Worm (Caenorhabditis elegans) whole organism, L4 larva: ENCODE results near the gene K08D8.1.
A peak's percentile ranks its signal among the peaks of the same experiment; 100 is the strongest.

Experiments used
- F26F4.8 ChIP-seq: fragments of 200-800 bp; sonication (Bioruptor generic); conservative IDR thresholded peaks from 2 replicates; pipeline ENCODE4 v1.3.6; 2022; ENCODE audit warnings: missing genetic modification characterization, missing compliant biosample characterization
- Y75B8A.6 ChIP-seq: fragments of 200-800 bp; sonication (Bioruptor generic); IDR thresholded peaks from 2 replicates; pipeline ENCODE4 v1.3.6; 2022; ENCODE audit warnings: missing genetic modification reagents, missing genetic modification characterization, missing compliant biosample characterization
- ceh-20 ChIP-seq: fragments of 200-800 bp; sonication (Bioruptor generic); IDR thresholded peaks from 2 replicates; pipeline ENCODE4 v1.3.6; 2022; ENCODE audit warnings: missing genetic modification reagents, missing genetic modification characterization, missing compliant biosample characterization
- ceh-62 ChIP-seq: sonication (generic microtip); optimal IDR thresholded peaks from 2 replicates; lab custom pipeline; 2017; ENCODE audit warnings: missing biosample characterization, missing genetic modification characterization
- cey-2 ChIP-seq: sonication (generic microtip); optimal IDR thresholded peaks from 3 replicates; lab custom pipeline; 2017; ENCODE audit warnings: missing genetic modification characterization, mild to moderate bottlenecking, missing compliant biosample characterization, antibody characterized with exemption, borderline replicate concordance; ENCODE audit not compliant: insufficient read depth
- daf-16 ChIP-seq, 3 experiments: sonication (generic microtip); optimal IDR thresholded peaks; 2 replicates each; lab custom pipeline; 2016 to 2017; ENCODE audit warnings: missing genetic modification characterization in 3 of 3, missing genetic modification reagents in 3 of 3, mild to moderate bottlenecking in 2 of 3, missing compliant biosample characterization in 2 of 3, missing biosample characterization in 1 of 3, moderate library complexity in 1 of 3
- daf-8 ChIP-seq: fragments of 200-800 bp; sonication (Bioruptor generic); IDR thresholded peaks from 2 replicates; pipeline ENCODE4 v1.3.6; 2022; ENCODE audit warnings: missing genetic modification characterization, missing compliant biosample characterization
- dmd-6 ChIP-seq: fragments of 200-800 bp; sonication (Bioruptor generic); IDR thresholded peaks from 2 replicates; pipeline ENCODE4 v1.3.6; 2022; ENCODE audit warnings: missing genetic modification reagents, missing genetic modification characterization, missing compliant biosample characterization
- dmd-8 ChIP-seq: fragments of 200-800 bp; sonication (Bioruptor generic); IDR thresholded peaks from 2 replicates; pipeline ENCODE4 v1.3.6; 2022; ENCODE audit warnings: missing genetic modification characterization, missing compliant biosample characterization
- dpl-1 ChIP-seq: fragments of 150-350 bp; optimal IDR thresholded peaks from 2 replicates; lab custom pipeline; 2014; ENCODE audit warnings: missing biosample characterization, missing genetic modification reagents, missing genetic modification characterization
- dve-1 ChIP-seq: sonication (generic microtip); optimal IDR thresholded peaks from 2 replicates; lab custom pipeline; 2017; ENCODE audit warnings: antibody characterized with exemption, mild to moderate bottlenecking, missing genetic modification characterization, missing compliant biosample characterization; ENCODE audit not compliant: insufficient read depth
- egl-43 ChIP-seq: fragments of 200-800 bp; sonication (Bioruptor generic); IDR thresholded peaks from 2 replicates; pipeline ENCODE4 v1.3.6; 2022; ENCODE audit warnings: missing genetic modification reagents, missing genetic modification characterization, missing compliant biosample characterization
- fkh-10 ChIP-seq: fragments of 150-350 bp; optimal IDR thresholded peaks from 2 replicates; lab custom pipeline; 2014; ENCODE audit warnings: missing biosample characterization, missing genetic modification reagents, missing genetic modification characterization
- fos-1 ChIP-seq: fragments of 150-350 bp; optimal IDR thresholded peaks from 2 replicates; lab custom pipeline; 2014; ENCODE audit warnings: missing biosample characterization, missing genetic modification characterization
- hlh-11 ChIP-seq: fragments of 200-800 bp; sonication (Bioruptor generic); optimal IDR thresholded peaks from 2 replicates; lab custom pipeline; 2018; ENCODE audit warnings: mild to moderate bottlenecking, missing genetic modification characterization, missing compliant biosample characterization
- jun-1 ChIP-seq: fragments of 150-350 bp; optimal IDR thresholded peaks from 2 replicates; lab custom pipeline; 2014; ENCODE audit warnings: missing biosample characterization, missing genetic modification reagents, missing genetic modification characterization
- lim-7 ChIP-seq: fragments of 200-800 bp; sonication (Bioruptor generic); IDR thresholded peaks from 2 replicates; pipeline ENCODE4 v1.3.6; 2022; ENCODE audit warnings: missing genetic modification characterization, missing compliant biosample characterization
- lin-1 ChIP-seq: fragments of 200-800 bp; sonication (Bioruptor generic); IDR thresholded peaks from 2 replicates; pipeline ENCODE4 v1.3.6; 2022; ENCODE audit warnings: missing genetic modification reagents, missing genetic modification characterization, missing compliant biosample characterization
- lin-13 ChIP-seq: fragments of 150-350 bp; optimal IDR thresholded peaks from 2 replicates; lab custom pipeline; 2014; ENCODE audit warnings: missing biosample characterization, missing genetic modification reagents, missing genetic modification characterization
- lsy-2 ChIP-seq, 2 experiments: fragments of 150-350 bp in 1 of 2; sonication (generic microtip) in 1 of 2; optimal IDR thresholded peaks; 2 replicates each; lab custom pipeline; 2014 to 2017; ENCODE audit warnings: missing biosample characterization in 2 of 2, missing genetic modification characterization in 2 of 2
- nhr-10 ChIP-seq: fragments of 150-350 bp; optimal IDR thresholded peaks from 2 replicates; lab custom pipeline; 2014; ENCODE audit warnings: missing biosample characterization, missing genetic modification characterization
- nhr-28 ChIP-seq: fragments of 150-350 bp; optimal IDR thresholded peaks from 2 replicates; lab custom pipeline; 2014; ENCODE audit warnings: missing biosample characterization, missing genetic modification characterization
- php-3 ChIP-seq: fragments of 200-800 bp; sonication (Bioruptor generic); IDR thresholded peaks from 2 replicates; pipeline ENCODE4 v1.3.6; 2022; ENCODE audit warnings: missing genetic modification reagents, missing genetic modification characterization, missing compliant biosample characterization
- pqm-1 ChIP-seq: sonication (generic microtip); optimal IDR thresholded peaks from 2 replicates; lab custom pipeline; 2017; ENCODE audit warnings: missing biosample characterization, missing genetic modification characterization
- saeg-2 ChIP-seq: fragments of 200-800 bp; sonication (Bioruptor generic); IDR thresholded peaks from 2 replicates; pipeline ENCODE4 v1.3.6; 2022; ENCODE audit warnings: missing genetic modification reagents, missing genetic modification characterization, missing compliant biosample characterization
- snpc-1.2 ChIP-seq: fragments of 200-800 bp; sonication (Bioruptor generic); IDR thresholded peaks from 2 replicates; pipeline ENCODE4 v1.3.6; 2022; ENCODE audit warnings: missing genetic modification reagents, missing genetic modification characterization, missing compliant biosample characterization
- tag-97 ChIP-seq: fragments of 200-800 bp; sonication (Bioruptor generic); IDR thresholded peaks from 2 replicates; pipeline ENCODE4 v1.3.6; 2022; ENCODE audit warnings: missing genetic modification characterization, missing compliant biosample characterization
- tra-1 ChIP-seq: fragments of 200-800 bp; sonication (Bioruptor generic); IDR thresholded peaks from 2 replicates; pipeline ENCODE4 v1.3.6; 2022; ENCODE audit warnings: missing genetic modification reagents, missing genetic modification characterization, missing compliant biosample characterization
- unc-130 ChIP-seq: sonication (generic microtip); optimal IDR thresholded peaks from 2 replicates; lab custom pipeline; 2016; ENCODE audit warnings: missing genetic modification reagents, missing genetic modification characterization, missing compliant biosample characterization
- vab-7 ChIP-seq: fragments of 200-800 bp; sonication (Bioruptor generic); IDR thresholded peaks from 2 replicates; pipeline ENCODE4 v1.3.6; 2022; ENCODE audit warnings: missing genetic modification reagents, missing genetic modification characterization, missing compliant biosample characterization
- zfp-3 ChIP-seq: fragments of 200-800 bp; sonication (Bioruptor generic); conservative IDR thresholded peaks from 2 replicates; pipeline ENCODE4 v1.3.6; 2022; ENCODE audit warnings: missing genetic modification reagents, missing genetic modification characterization, missing compliant biosample characterization
- ztf-7 ChIP-seq: fragments of 150-350 bp; optimal IDR thresholded peaks from 2 replicates; lab custom pipeline; 2014; ENCODE audit warnings: missing biosample characterization, missing genetic modification characterization

Gene K08D8.1

DNA sequence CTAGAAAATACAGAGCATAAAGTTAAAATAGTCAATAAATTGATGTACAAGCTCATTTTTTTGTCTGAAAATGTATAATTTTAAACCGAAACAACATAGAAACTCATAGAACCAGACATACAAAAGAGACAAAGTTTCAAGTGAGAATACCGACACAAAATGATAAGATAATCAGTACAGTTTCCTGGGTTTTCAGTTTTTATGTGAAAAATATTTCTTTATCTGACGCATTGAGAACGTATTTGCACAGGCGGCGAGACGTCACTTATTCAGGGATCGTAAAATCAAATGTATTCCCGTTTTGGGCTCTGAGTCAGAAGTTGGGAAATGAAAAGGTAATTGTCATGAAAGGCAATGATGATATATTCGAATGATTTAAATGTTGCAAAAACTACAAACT lies 1.8 kb upstream of the K08D8.1 start, which contains the start of gene K08D8.6 (continued):
- no peak for TF ChIP-seq dmd-8 (GFP tag; lab: Robert Waterston, UW)
- TF ChIP-seq lim-7 = no peak
- peak; percentile 70 for TF ChIP-seq lin-1
- no peak for TF ChIP-seq fos-1 (tag; lab: Kevin White, UChicago)
- TF ChIP-seq pqm-1 (tag; lab: Kevin White, UChicago) = peak; percentile 88
- TF ChIP-seq nhr-10 (tag; lab: Kevin White, UChicago) = no peak
- TF ChIP-seq Y75B8A.6 = no peak
- TF ChIP-seq lsy-2 (tag; optimal IDR thresholded peaks at IDR 0.05; lab: Kevin White, UChicago) = no peak
- no peak for TF ChIP-seq zfp-3
- peak; percentile 67 for TF ChIP-seq nhr-28 (tag; lab: Kevin White, UChicago)
- TF ChIP-seq cey-2 (tag; lab: Kevin White, UChicago) = no peak
- TF ChIP-seq tag-97 (GFP tag; lab: Robert Waterston, UW) = no peak
- peak; percentile 62 for TF ChIP-seq hlh-11
- TF ChIP-seq ztf-7 (tag; lab: Kevin White, UChicago) = no peak
- TF ChIP-seq ceh-62 (tag; lab: Kevin White, UChicago) = no peak
- no peak for TF ChIP-seq egl-43 (GFP tag; lab: Robert Waterston, UW)

ce11 chrIV:12891080-12891479 lies 1.2 kb upstream of the K08D8.1 start:
- TF ChIP-seq tra-1 (GFP tag; lab: Robert Waterston, UW) (no peak), daf-16 (GFP tag; optimal IDR thresholded peaks at IDR 0.05; lab: Kevin White, UChicago) (no peak), daf-16 (tag; optimal IDR thresholded peaks at IDR 0.05; lab: Kevin White, UChicago) (peak; percentile 47), php-3 (GFP tag; lab: Robert Waterston, UW) (0 out of 2 replicates have a peak, but pooled peaks have one; percentile 47), nhr-10 (tag; lab: Kevin White, UChicago) (no peak), dve-1 (peak; percentile 66), snpc-1.2 (no peak), fos-1 (tag; lab: Kevin White, UChicago) (no peak), hlh-11 (peak; percentile 4), dmd-6 (peak; percentile 82), nhr-28 (tag; lab: Kevin White, UChicago) (peak; percentile 64), pqm-1 (tag; lab: Kevin White, UChicago) (peak; percentile 62), ceh-20 (no peak)

- TF ChIP-seq jun-1 (tag; lab: Kevin White, UChicago) (no peak), daf-8 (GFP tag; lab: Robert Waterston, UW) (no peak), cey-2 (tag; lab: Kevin White, UChicago) (no peak), F26F4.8 (GFP tag; lab: Robert Waterston, UW) (no peak), dmd-6 (peak; percentile 20; the same call in 1 of the 2 replicates), lin-13 (GFP tag; lab: Kevin White, UChicago) (no peak), vab-7 (GFP tag; lab: Robert Waterston, UW) (no peak), daf-16 (GFP tag; optimal IDR thresholded peaks at IDR 0.05; lab: Kevin White, UChicago) (no peak), daf-16 (tag; optimal IDR thresholded peaks at IDR 0.05; lab: Kevin White, UChicago) (peak; percentile 32)
These were observed 872 bp downstream of the K08D8.1 start, which contains the start of gene K08D8.12 for ce11 chrIV:12893166-12893565. TSS of gene K08D8.12 (plus strand) at chrIV:12893466.

ce11 chrIV:12894996-12895395 lies 2.7 kb downstream of the K08D8.1 start, which contains the start of gene K08D8.11:
TSS of gene K08D8.11 (plus strand) at chrIV:12895296.
- TF ChIP-seq php-3 (GFP tag; lab: Robert Waterston, UW) (no peak), saeg-2 (GFP tag; lab: Robert Waterston, UW) (no peak), nhr-10 (tag; lab: Kevin White, UChicago) (no peak), dpl-1 (no peak), fkh-10 (GFP tag; lab: Kevin White, UChicago) (no peak), unc-130 (no peak), dve-1 (no peak)
